Fruit fly (Drosophila melanogaster): Measurements from ENCODE around the gene ksh.

The ksh gene

dm6 chrX:19495611-19496583 lies 1.1 kb upstream of the ksh start (continued):
- TF ChIP-seq repo (GFP tag; optimal IDR thresholded peaks at IDR 0.05) = no peak
- TF ChIP-seq odd (GFP tag; optimal IDR thresholded peaks at IDR 0.05) = peak; percentile 22
- peak; percentile 94 for TF ChIP-seq CG8478 (optimal IDR thresholded peaks at IDR 0.05)
- TF ChIP-seq CG10543 (GFP tag; optimal IDR thresholded peaks at IDR 0.05) = peak; percentile 56
- peak; percentile 40 for TF ChIP-seq pnt (GFP tag; optimal IDR thresholded peaks at IDR 0.05)
- TF ChIP-seq Aef1 (GFP tag; IDR thresholded peaks at IDR 0.05) = peak; percentile 22; the same call in 1 of the 3 replicates
- TF ChIP-seq Sry-δ (GFP tag; optimal IDR thresholded peaks at IDR 0.05) = peak; percentile 24
- peak; percentile 49 for TF ChIP-seq klu (GFP tag; IDR thresholded peaks at IDR 0.05)
- TF ChIP-seq CG10209 (GFP tag; optimal IDR thresholded peaks at IDR 0.05) = peak; percentile 42
- TF ChIP-seq org-1 (GFP tag; optimal IDR thresholded peaks at IDR 0.05) = peak; percentile 74
- peak; percentile 63 for TF ChIP-seq esg (GFP tag; conservative IDR thresholded peaks at IDR 0.05)
- peak; percentile 39 for TF ChIP-seq CG15514 (GFP tag; optimal IDR thresholded peaks at IDR 0.05)
- peak; percentile 80 for TF ChIP-seq Meics (GFP tag; optimal IDR thresholded peaks at IDR 0.05)
- peak; percentile 33; the same call in 1 of the 2 replicates for TF ChIP-seq MBD-R2 (GFP tag; IDR thresholded peaks at IDR 0.05)
- peak; percentile 28 for TF ChIP-seq CG12155 (GFP tag; optimal IDR thresholded peaks at IDR 0.05)
- no peak for TF ChIP-seq twi (tag; optimal IDR thresholded peaks at IDR 0.05)
- no peak for TF ChIP-seq Stat92E (GFP tag; optimal IDR thresholded peaks at IDR 0.05)
- peak; percentile 34 for TF ChIP-seq CG13894 (tag; optimal IDR thresholded peaks at IDR 0.05)
- peak; percentile 22 for TF ChIP-seq CG12391 (tag; optimal IDR thresholded peaks at IDR 0.05)
- TF ChIP-seq hbn (GFP tag; IDR thresholded peaks at IDR 0.05; ENCODE audit: partially characterized antibody) = no peak
- no peak for TF ChIP-seq abd-A (tag; optimal IDR thresholded peaks at IDR 0.05)
- TF ChIP-seq wor (GFP tag; IDR thresholded peaks at IDR 0.05) = 0 out of 2 replicates have a peak, but pooled peaks have one; percentile 27
- TF ChIP-seq run (tag; optimal IDR thresholded peaks at IDR 0.05) = no peak
- TF ChIP-seq CG11560 (tag; IDR thresholded peaks at IDR 0.05) = peak; percentile 18; the same call in 1 of the 3 replicates
- TF ChIP-seq corto (GFP tag; optimal IDR thresholded peaks at IDR 0.05) = no peak
- peak; percentile 59 for TF ChIP-seq CG13296 (GFP tag; optimal IDR thresholded peaks at IDR 0.05)
- TF ChIP-seq crp (GFP tag; optimal IDR thresholded peaks at IDR 0.05) = no peak
- TF ChIP-seq Chrac-16 (GFP tag; optimal IDR thresholded peaks at IDR 0.05) = peak; percentile 22
- peak; percentile 72 for TF ChIP-seq row (GFP tag; IDR thresholded peaks at IDR 0.05)
- TF ChIP-seq dan (GFP tag; IDR thresholded peaks at IDR 0.05) = no peak
- TF ChIP-seq usp (GFP tag; optimal IDR thresholded peaks at IDR 0.05) = no peak
- no peak for TF ChIP-seq CG33213 (GFP tag; optimal IDR thresholded peaks at IDR 0.05)
- TF ChIP-seq nerfin-2 (GFP tag; IDR thresholded peaks at IDR 0.05; ENCODE audit: partially characterized antibody) = no peak
- peak; percentile 31 for TF ChIP-seq CG1233 (GFP tag; optimal IDR thresholded peaks at IDR 0.05)
- peak; percentile 64 for TF ChIP-seq ewg (GFP tag; optimal IDR thresholded peaks at IDR 0.05)
- TF ChIP-seq PHDP (tag; optimal IDR thresholded peaks at IDR 0.05) = peak; percentile 52
- TF ChIP-seq fd64A (GFP tag; optimal IDR thresholded peaks at IDR 0.05) = no peak
- TF ChIP-seq CG13287 (GFP tag; IDR thresholded peaks at IDR 0.05; ENCODE audit: partially characterized antibody) = no peak
- 0 out of 2 replicates have a peak, but pooled peaks have one; percentile 14 for TF ChIP-seq CG32772 (GFP tag; IDR thresholded peaks at IDR 0.05)
- TF ChIP-seq ken (GFP tag; IDR thresholded peaks at IDR 0.05) = peak; percentile 49; the same call in 1 of the 3 replicates
- TF ChIP-seq CG3847 (GFP tag; IDR thresholded peaks at IDR 0.05) = peak; percentile 51
- TF ChIP-seq Hsf (GFP tag; optimal IDR thresholded peaks at IDR 0.05) = peak; percentile 38
- peak; percentile 58 for TF ChIP-seq HHEX (GFP tag; optimal IDR thresholded peaks at IDR 0.05)
- TF ChIP-seq CG9817 (tag; optimal IDR thresholded peaks at IDR 0.05) = peak; percentile 58
- TF ChIP-seq gem (tag; optimal IDR thresholded peaks at IDR 0.05) = peak; percentile 73
- peak; percentile 1 for TF ChIP-seq Bteb2 (GFP tag; optimal IDR thresholded peaks at IDR 0.05)
- peak; percentile 77 for TF ChIP-seq CG1603 (tag; optimal IDR thresholded peaks at IDR 0.05)
